Worm (Caenorhabditis elegans): ENCODE results near the gene stt-3.

DNA sequence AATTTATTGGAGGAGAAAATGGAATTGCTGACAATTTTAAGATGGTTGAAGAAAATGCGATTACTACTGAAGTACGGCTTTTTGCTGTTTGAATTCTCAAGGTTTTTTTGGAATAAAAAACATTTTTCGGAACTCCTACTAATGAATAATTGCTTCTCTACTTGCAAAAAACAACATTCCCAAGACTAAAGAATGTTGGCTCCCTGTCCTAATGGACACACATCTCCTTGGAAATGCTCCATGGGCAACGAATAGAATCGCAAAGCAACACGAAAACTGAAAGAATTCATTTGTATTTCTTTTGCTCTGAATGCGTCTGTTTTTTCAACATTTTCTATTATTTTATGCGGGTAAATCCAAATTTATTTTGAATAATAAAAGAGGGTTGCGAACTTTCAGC, 24.4 kb downstream of the stt-3 start, which contains the start of gene C18F10.2:
- TF ChIP-seq ama-1 (optimal IDR thresholded peaks at IDR 0.05) (no peak), T23F11.4 (GFP tag; optimal IDR thresholded peaks at IDR 0.05) (no peak), K09A11.1 (tag; optimal IDR thresholded peaks at IDR 0.05; ENCODE audit: insufficient read depth) (no peak), ceh-48 (tag; optimal IDR thresholded peaks at IDR 0.05) (no peak), lim-6 (tag; optimal IDR thresholded peaks at IDR 0.05) (no peak), unc-86 (tag; optimal IDR thresholded peaks at IDR 0.05) (no peak), ceh-6 (GFP tag; optimal IDR thresholded peaks at IDR 0.05) (no peak), pat-9 (tag; optimal IDR thresholded peaks at IDR 0.05) (no peak), ceh-18 (tag; optimal IDR thresholded peaks at IDR 0.05) (no peak), sox-2 (GFP tag; IDR thresholded peaks at IDR 0.05) (no peak), fax-1 (tag; optimal IDR thresholded peaks at IDR 0.05) (no peak)
